Worm (Caenorhabditis elegans) whole organism, L4/young adult: Measurements from ENCODE around the gene Y38F1A.4.

ENCODE experiments used
- W03F9.2 ChIP-seq: fragments of 150-350 bp; optimal IDR thresholded peaks from 2 replicates; lab custom pipeline; 2014; ENCODE audit warnings: missing biosample characterization, missing genetic modification characterization
- him-1 ChIP-seq: sonication (generic microtip); optimal IDR thresholded peaks from 2 replicates; lab custom pipeline; 2016; ENCODE audit warnings: missing genotype, missing genetic modification reagents, missing genetic modification characterization, missing compliant biosample characterization

DNA sequence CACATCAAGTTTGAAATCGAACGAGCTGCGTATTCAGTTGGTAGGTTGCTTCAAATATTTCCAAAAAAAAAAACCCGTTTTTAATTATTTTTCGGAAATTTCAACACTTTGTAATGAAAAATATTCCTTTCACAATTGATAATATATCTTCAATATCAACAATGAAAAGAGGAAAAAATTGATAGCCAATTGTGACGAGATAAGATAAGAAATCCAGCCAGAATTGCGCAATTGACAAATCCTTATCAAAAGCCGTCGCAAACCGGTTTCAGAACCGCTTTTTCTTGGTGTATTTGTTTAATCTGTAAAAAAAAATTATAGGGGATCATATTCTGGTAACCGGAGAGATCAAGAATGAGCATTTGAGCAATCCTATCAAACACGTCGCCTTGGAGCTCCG lies 27.0 kb downstream of the Y38F1A.4 start:
- no peak for TF ChIP-seq him-1 (tag; lab: Kevin White, UChicago)
- no peak for TF ChIP-seq W03F9.2 (tag; lab: Kevin White, UChicago)
